Worm (Caenorhabditis elegans): ENCODE results near the gene B0464.9.

DNA sequence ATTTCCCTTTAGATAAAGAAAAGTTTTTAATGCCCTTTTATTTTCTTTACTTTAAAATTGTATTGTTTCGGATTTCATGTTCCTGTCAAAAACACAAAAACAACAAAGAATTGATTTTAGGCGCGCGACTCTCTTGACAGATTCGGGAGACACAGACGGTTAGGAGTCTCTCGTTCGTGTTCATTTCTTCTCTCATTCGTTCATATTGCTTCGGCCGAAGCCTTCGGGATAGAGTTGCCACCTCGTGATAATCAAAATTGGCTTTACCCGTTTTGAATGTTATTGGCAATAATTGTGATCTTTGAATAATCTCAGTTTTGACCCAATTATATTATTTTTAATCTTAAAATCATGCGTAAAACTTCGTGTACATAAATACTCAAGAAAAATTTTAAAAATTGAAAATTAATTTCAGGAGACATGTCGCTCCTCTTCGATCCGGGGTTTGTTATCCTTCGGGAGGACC is 45.5 kb downstream of the B0464.9 start, which contains the start of gene F55H2.5:
- TF ChIP-seq elt-1 (tag; optimal IDR thresholded peaks at IDR 0.05) (no peak), nhr-11 (tag; optimal IDR thresholded peaks at IDR 0.05) (no peak), ceh-82 (tag; optimal IDR thresholded peaks at IDR 0.05) (no peak), snpc-4 (tag; optimal IDR thresholded peaks at IDR 0.05) (no peak), elt-2 (tag; optimal IDR thresholded peaks at IDR 0.05) (no peak), jun-1 (tag; optimal IDR thresholded peaks at IDR 0.05) (no peak), skn-1 (tag; optimal IDR thresholded peaks at IDR 0.05) (no peak), elt-3 (tag; optimal IDR thresholded peaks at IDR 0.05) (no peak), nhr-77 (tag; optimal IDR thresholded peaks at IDR 0.05) (no peak), fos-1 (tag; optimal IDR thresholded peaks at IDR 0.05) (no peak)

Data from whole organism, L3 larva.